Worm (Caenorhabditis elegans) whole organism, L2 larva: Measurements from ENCODE around the gene elp-1.

Source experiments
- F13H6.1 ChIP-seq: sonication (generic microtip); optimal IDR thresholded peaks from 2 replicates; lab custom pipeline; 2016; ENCODE audit warnings: missing genetic modification characterization, missing compliant biosample characterization
- R02D3.7 ChIP-seq: fragments of 150-350 bp; optimal IDR thresholded peaks from 2 replicates; lab custom pipeline; 2014; ENCODE audit warnings: missing biosample characterization, missing genetic modification characterization
- alr-1 ChIP-seq: fragments of 150-350 bp; optimal IDR thresholded peaks from 2 replicates; lab custom pipeline; 2014; ENCODE audit warnings: missing biosample characterization, missing genetic modification characterization
- aly-2 ChIP-seq: fragments of 150-350 bp; optimal IDR thresholded peaks from 2 replicates; lab custom pipeline; 2014; ENCODE audit warnings: missing biosample characterization, missing genetic modification characterization
- ceh-82 ChIP-seq: fragments of 150-350 bp; optimal IDR thresholded peaks from 2 replicates; lab custom pipeline; 2014; ENCODE audit warnings: missing biosample characterization, missing genetic modification characterization
- elt-1 ChIP-seq: fragments of 150-350 bp; optimal IDR thresholded peaks from 2 replicates; lab custom pipeline; 2014; ENCODE audit warnings: missing biosample characterization, missing genetic modification characterization
- lin-39 ChIP-seq: fragments of 150-350 bp; optimal IDR thresholded peaks from 2 replicates; lab custom pipeline; 2014; ENCODE audit warnings: missing biosample characterization, missing genetic modification reagents, missing genetic modification characterization
- lsy-2 ChIP-seq, 2 experiments: fragments of 150-350 bp in 1 of 2; sonication (generic microtip) in 1 of 2; optimal IDR thresholded peaks; 2 replicates each; lab custom pipeline; 2014 to 2017; ENCODE audit warnings: missing biosample characterization in 2 of 2, missing genetic modification characterization in 2 of 2
- nhr-11 ChIP-seq: fragments of 150-350 bp; optimal IDR thresholded peaks from 2 replicates; lab custom pipeline; 2014; ENCODE audit warnings: missing biosample characterization, missing genetic modification characterization
- nhr-12 ChIP-seq: fragments of 150-350 bp; optimal IDR thresholded peaks from 2 replicates; lab custom pipeline; 2014; ENCODE audit warnings: missing biosample characterization, missing genetic modification characterization
- nhr-21 ChIP-seq: fragments of 150-350 bp; optimal IDR thresholded peaks from 2 replicates; lab custom pipeline; 2014; ENCODE audit warnings: missing biosample characterization, missing genetic modification characterization
- nhr-6 ChIP-seq: fragments of 150-350 bp; optimal IDR thresholded peaks from 2 replicates; lab custom pipeline; 2014; ENCODE audit warnings: missing biosample characterization, missing genetic modification characterization
- unc-39 ChIP-seq: fragments of 150-350 bp; optimal IDR thresholded peaks from 2 replicates; lab custom pipeline; 2014; ENCODE audit warnings: missing biosample characterization, missing genetic modification characterization

DNA sequence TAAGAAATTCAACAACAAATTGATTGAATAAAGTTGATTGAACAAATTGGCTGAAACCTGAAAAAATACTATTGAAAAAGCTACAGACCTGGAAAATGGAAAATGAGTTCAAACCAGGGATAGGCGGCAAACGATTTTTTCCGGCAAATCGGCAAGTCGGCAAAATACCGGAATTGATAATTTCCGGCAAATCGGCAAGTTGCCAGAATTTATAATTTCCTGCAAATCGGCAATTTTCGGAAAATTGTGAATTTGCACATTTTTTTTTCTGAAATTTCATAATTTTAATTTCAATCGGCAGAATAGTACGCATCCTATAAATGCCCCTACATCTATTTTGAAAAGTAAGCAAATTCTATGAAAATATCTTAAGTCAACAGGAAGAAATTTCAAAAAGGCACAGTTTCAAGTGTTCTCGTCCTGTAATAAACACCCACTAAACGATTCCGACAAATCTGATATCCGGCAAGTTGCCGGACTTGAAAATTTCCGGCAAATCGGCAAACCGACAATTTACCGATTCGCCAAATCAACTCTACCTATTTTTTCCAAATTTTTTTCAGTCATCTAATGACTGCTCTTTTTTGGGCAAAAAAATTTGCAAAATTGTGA is 53.0 kb downstream of the elp-1 start:
- TF ChIP-seq aly-2 (tag; lab: Kevin White, UChicago) (no peak), nhr-12 (no peak), ceh-82 (tag; lab: Kevin White, UChicago) (no peak), unc-39 (no peak), lsy-2 (tag; optimal IDR thresholded peaks at IDR 0.05; lab: Kevin White, UChicago) (no peak), nhr-21 (tag; lab: Kevin White, UChicago) (no peak), elt-1 (tag; lab: Kevin White, UChicago) (no peak), nhr-6 (tag; lab: Kevin White, UChicago) (no peak), alr-1 (tag; lab: Kevin White, UChicago) (no peak), nhr-11 (tag; lab: Kevin White, UChicago) (no peak), R02D3.7 (tag; lab: Kevin White, UChicago) (no peak), lin-39 (tag; lab: Kevin White, UChicago) (no peak), F13H6.1 (no peak)
